Fruit fly (Drosophila melanogaster) whole organism, prepupa: ENCODE data around the gene CG31360.

Experiments
- CG11762 ChIP-seq: fragments of 200-800 bp; sonication (Bioruptor generic); optimal IDR thresholded peaks from 3 replicates; lab custom pipeline; 2016; ENCODE audit warnings: missing biosample characterization, missing genetic modification characterization; ENCODE audit not compliant: insufficient read depth
- CG1621 ChIP-seq: fragments of 200-800 bp; sonication (Bioruptor generic); optimal IDR thresholded peaks from 3 replicates; lab custom pipeline; 2018; ENCODE audit warnings: missing biosample characterization, mild to moderate bottlenecking, missing genetic modification characterization
- CG16779 ChIP-seq: fragments of 200-800 bp; sonication (Bioruptor generic); optimal IDR thresholded peaks from 3 replicates; lab custom pipeline; 2017; ENCODE audit warnings: missing biosample characterization, mild to moderate bottlenecking, missing genetic modification characterization
- CG34406 ChIP-seq: fragments of 200-800 bp; sonication (Bioruptor generic); optimal IDR thresholded peaks from 3 replicates; lab custom pipeline; 2016; ENCODE audit warnings: missing biosample characterization, missing genetic modification characterization
- CG3919 ChIP-seq: fragments of 200-800 bp; sonication (Bioruptor generic); optimal IDR thresholded peaks from 3 replicates; lab custom pipeline; 2016; ENCODE audit warnings: missing biosample characterization, missing genetic modification characterization
- CG4318 ChIP-seq: fragments of 200-800 bp; sonication (Bioruptor generic); optimal IDR thresholded peaks from 3 replicates; lab custom pipeline; 2017; ENCODE audit warnings: missing biosample characterization, mild to moderate bottlenecking, missing genetic modification characterization
- CG6163 ChIP-seq: fragments of 200-800 bp; sonication (Bioruptor generic); IDR thresholded peaks from 3 replicates; pipeline ENCODE4 v1.3.6; 2022; ENCODE audit warnings: missing biosample characterization, missing genetic modification characterization
- CG6792 ChIP-seq: fragments of 200-800 bp; sonication (Bioruptor generic); optimal IDR thresholded peaks from 3 replicates; lab custom pipeline; 2016; ENCODE audit warnings: missing biosample characterization, missing genetic modification characterization
- CG6808 ChIP-seq: fragments of 200-800 bp; sonication (Bioruptor generic); optimal IDR thresholded peaks from 3 replicates; lab custom pipeline; 2017; ENCODE audit warnings: missing biosample characterization, missing genetic modification characterization, mild to moderate bottlenecking, moderate library complexity, missing genetic modification reagents
- CG6854 ChIP-seq: fragments of 200-800 bp; sonication (Bioruptor generic); optimal IDR thresholded peaks from 2 replicates; lab custom pipeline; 2017; ENCODE audit warnings: missing biosample characterization, mild to moderate bottlenecking, missing genetic modification characterization
- CG7368 ChIP-seq: fragments of 200-800 bp; sonication (Bioruptor generic); optimal IDR thresholded peaks from 3 replicates; lab custom pipeline; 2016; ENCODE audit warnings: missing biosample characterization, missing genetic modification characterization
- CG8119 ChIP-seq: fragments of 200-800 bp; sonication (Bioruptor generic); IDR thresholded peaks from 3 replicates; pipeline ENCODE4 v1.3.6; 2022; ENCODE audit warnings: missing biosample characterization, missing genetic modification characterization
- CG8319 ChIP-seq: fragments of 200-800 bp; sonication (Bioruptor generic); optimal IDR thresholded peaks from 3 replicates; lab custom pipeline; 2016; ENCODE audit warnings: missing biosample characterization, missing genetic modification characterization
- CG8632 ChIP-seq: fragments of 200-800 bp; sonication (Bioruptor generic); optimal IDR thresholded peaks from 3 replicates; lab custom pipeline; 2016; ENCODE audit warnings: missing biosample characterization, missing genetic modification characterization
- CG9139 ChIP-seq: fragments of 200-800 bp; sonication (Bioruptor generic); optimal IDR thresholded peaks from 3 replicates; lab custom pipeline; 2017; ENCODE audit warnings: missing biosample characterization, mild to moderate bottlenecking, missing genetic modification characterization
- Eip75B ChIP-seq: fragments of 200-800 bp; sonication (Bioruptor generic); optimal IDR thresholded peaks from 3 replicates; lab custom pipeline; 2016; ENCODE audit warnings: missing biosample characterization, missing genetic modification characterization
- Eip78C ChIP-seq: fragments of 200-800 bp; sonication (Bioruptor generic); peaks from one replicate; lab custom pipeline; 2016; ENCODE audit warnings: missing biosample characterization, missing genetic modification characterization
- Ets21C ChIP-seq: fragments of 200-800 bp; sonication (Bioruptor generic); optimal IDR thresholded peaks from 3 replicates; lab custom pipeline; 2016; ENCODE audit warnings: missing biosample characterization, missing genetic modification characterization
- Hr39 ChIP-seq: fragments of 200-800 bp; sonication (Bioruptor generic); optimal IDR thresholded peaks from 2 replicates; lab custom pipeline; 2016; ENCODE audit warnings: missing biosample characterization, missing genetic modification characterization
- Hr4 ChIP-seq: fragments of 200-800 bp; sonication (Bioruptor generic); optimal IDR thresholded peaks from 3 replicates; lab custom pipeline; 2016; ENCODE audit warnings: missing biosample characterization, missing genetic modification characterization
- Lpt ChIP-seq: fragments of 200-800 bp; sonication (Bioruptor generic); optimal IDR thresholded peaks from 3 replicates; lab custom pipeline; 2016; ENCODE audit warnings: missing biosample characterization, missing genetic modification characterization
- Met ChIP-seq: fragments of 200-800 bp; sonication (Bioruptor generic); optimal IDR thresholded peaks from 3 replicates; lab custom pipeline; 2016; ENCODE audit warnings: missing biosample characterization, missing genetic modification characterization
- Sox15 ChIP-seq: fragments of 200-800 bp; sonication (Bioruptor generic); optimal IDR thresholded peaks from 3 replicates; lab custom pipeline; 2016; ENCODE audit warnings: missing biosample characterization, missing genetic modification characterization
- achi ChIP-seq: fragments of 200-800 bp; sonication (Bioruptor generic); optimal IDR thresholded peaks from 3 replicates; lab custom pipeline; 2016; ENCODE audit warnings: missing biosample characterization, missing genetic modification characterization
- dac ChIP-seq: fragments of 200-800 bp; sonication (Bioruptor generic); optimal IDR thresholded peaks from 2 replicates; lab custom pipeline; 2017; ENCODE audit warnings: missing biosample characterization, mild to moderate bottlenecking, missing genetic modification characterization
- dsx ChIP-seq: fragments of 200-800 bp; optimal IDR thresholded peaks from 3 replicates; lab custom pipeline; 2019; ENCODE audit warnings: missing biosample characterization, mild to moderate bottlenecking, missing genetic modification characterization, moderate library complexity; ENCODE audit not compliant: poor library complexity, severe bottlenecking
- eg ChIP-seq: fragments of 200-800 bp; sonication (Bioruptor generic); IDR thresholded peaks from 3 replicates; pipeline ENCODE4 v1.3.6; 2022; ENCODE audit warnings: missing biosample characterization, missing genetic modification characterization
- esn ChIP-seq: fragments of 200-800 bp; sonication (Bioruptor generic); optimal IDR thresholded peaks from 2 replicates; lab custom pipeline; 2016; ENCODE audit warnings: missing biosample characterization, mild to moderate bottlenecking, missing genetic modification characterization, moderate library complexity
- fd59A ChIP-seq: fragments of 200-800 bp; sonication (Bioruptor generic); optimal IDR thresholded peaks from 2 replicates; lab custom pipeline; 2017; ENCODE audit warnings: missing biosample characterization, mild to moderate bottlenecking, missing genetic modification characterization, missing genetic modification reagents
- fd85E ChIP-seq: fragments of 200-800 bp; sonication (Bioruptor generic); optimal IDR thresholded peaks from 3 replicates; lab custom pipeline; 2016; ENCODE audit warnings: missing biosample characterization, missing genetic modification characterization
- fkh ChIP-seq: fragments of 200-800 bp; sonication (Bioruptor generic); optimal IDR thresholded peaks from 3 replicates; lab custom pipeline; 2017; ENCODE audit warnings: missing biosample characterization, mild to moderate bottlenecking, missing genetic modification characterization, moderate library complexity
- lz ChIP-seq: fragments of 200-800 bp; sonication (Bioruptor generic); optimal IDR thresholded peaks from 3 replicates; lab custom pipeline; 2016; ENCODE audit warnings: missing biosample characterization, missing genetic modification characterization
- net ChIP-seq: fragments of 200-800 bp; sonication (Bioruptor generic); optimal IDR thresholded peaks from 3 replicates; lab custom pipeline; 2016; ENCODE audit warnings: missing biosample characterization, missing genetic modification characterization
- pdm3 ChIP-seq: fragments of 200-800 bp; sonication (Bioruptor generic); optimal IDR thresholded peaks from 3 replicates; lab custom pipeline; 2016; ENCODE audit warnings: missing biosample characterization, missing genetic modification characterization
- salr ChIP-seq, 2 experiments: fragments of 200-800 bp; sonication (Bioruptor generic); optimal IDR thresholded peaks; 3 replicates each; lab custom pipeline; 2016 to 2018; ENCODE audit warnings: missing biosample characterization in 2 of 2, missing genetic modification characterization in 2 of 2, mild to moderate bottlenecking in 1 of 2
- spab ChIP-seq: fragments of 200-800 bp; sonication (Bioruptor generic); optimal IDR thresholded peaks from 2 replicates; lab custom pipeline; 2017; ENCODE audit warnings: missing biosample characterization, mild to moderate bottlenecking, missing genetic modification characterization, missing genetic modification reagents
- ss ChIP-seq, 2 experiments: fragments of 200-800 bp; sonication (Bioruptor generic); optimal IDR thresholded peaks; 2 replicates in 1 of 2; 3 replicates in 1 of 2; lab custom pipeline; 2017 to 2018; ENCODE audit warnings: mild to moderate bottlenecking in 2 of 2, missing biosample characterization in 2 of 2, missing genetic modification characterization in 2 of 2, moderate library complexity in 1 of 2
- topi ChIP-seq: fragments of 200-800 bp; sonication (Bioruptor generic); optimal IDR thresholded peaks from 3 replicates; lab custom pipeline; 2016; ENCODE audit warnings: missing biosample characterization, missing genetic modification characterization
- vri ChIP-seq: fragments of 200-800 bp; sonication (Bioruptor generic); optimal IDR thresholded peaks from 3 replicates; lab custom pipeline; 2016; ENCODE audit warnings: missing biosample characterization, mild to moderate bottlenecking, missing genetic modification characterization

CG31360 gene

dm6 chr3R:17708778-17709476, 24.0 kb downstream of the CG31360 start (continued):
- TF ChIP-seq spab (GFP tag; lab: Kevin White, UChicago), result no peak
- no peak for TF ChIP-seq fd85E (GFP tag; lab: Kevin White, UChicago)
- no peak for TF ChIP-seq CG6792
- peak; percentile 24 for TF ChIP-seq Met
- TF ChIP-seq Lpt (GFP tag; lab: Kevin White, UChicago), result no peak
- TF ChIP-seq CG9139, result no peak
- no peak for TF ChIP-seq ss (GFP tag; optimal IDR thresholded peaks at IDR 0.05; lab: Kevin White, UChicago)
- TF ChIP-seq CG7368 (GFP tag; lab: Kevin White, UChicago), result no peak
- peak; percentile 62; the same call in 2 of the 3 replicates for TF ChIP-seq CG6163 (GFP tag; lab: Robert Waterston, UW)

dm6 chr3R:17709623-17710145, 24.8 kb downstream of the CG31360 start:
- TF ChIP-seq dsx (GFP tag; lab: Kevin White, UChicago) (peak; percentile 93), CG3919 (GFP tag; lab: Kevin White, UChicago) (no peak)
- TF ChIP-seq, all 60 proteins: peak for 1

dm6 chr3R:17710418-17710817, 25.5 kb downstream of the CG31360 start:
- TF ChIP-seq CG8119 (GFP tag; lab: Robert Waterston, UW), result no peak
- peak; percentile 32 for TF ChIP-seq Eip78C (GFP tag; lab: Kevin White, UChicago)
- no peak for TF ChIP-seq fkh (GFP tag; lab: Kevin White, UChicago)
- TF ChIP-seq eg (GFP tag; lab: Robert Waterston, UW), result no peak
- no peak for TF ChIP-seq CG1621 (tag; lab: Kevin White, UChicago)
- TF ChIP-seq esn (GFP tag; lab: Kevin White, UChicago), result peak; percentile 15
- TF ChIP-seq lz (GFP tag; lab: Kevin White, UChicago), result peak; percentile 6
- TF ChIP-seq pdm3 (GFP tag; lab: Kevin White, UChicago), result peak; percentile 9
- TF ChIP-seq Ets21C (GFP tag; lab: Kevin White, UChicago), result no peak

dm6 chr3R:17710900-17711645, 26.2 kb downstream of the CG31360 start:
- no peak for TF ChIP-seq pdm3 (GFP tag; lab: Kevin White, UChicago)
- TF ChIP-seq vri (GFP tag; lab: Kevin White, UChicago), result peak; percentile 77
- no peak for TF ChIP-seq Hr39
- TF ChIP-seq CG16779 (tag; lab: Kevin White, UChicago), result peak; percentile 33
- TF ChIP-seq Met, result peak; percentile 19
- no peak for TF ChIP-seq dsx (GFP tag; lab: Kevin White, UChicago)
- peak; percentile 64 for TF ChIP-seq CG6808 (GFP tag; lab: Kevin White, UChicago)
- TF ChIP-seq CG9139, result peak; percentile 24
- TF ChIP-seq CG3919 (GFP tag; lab: Kevin White, UChicago), result no peak
- TF ChIP-seq net (GFP tag; lab: Kevin White, UChicago), result peak; percentile 1
- peak; percentile 38; the same call in 1 of the 3 replicates for TF ChIP-seq CG6163 (GFP tag; lab: Robert Waterston, UW)
- TF ChIP-seq ss (GFP tag; optimal IDR thresholded peaks at IDR 0.05; lab: Kevin White, UChicago), result peak; percentile 58 to 75
- peak; percentile 63 for TF ChIP-seq CG6854 (GFP tag; lab: Kevin White, UChicago)
- TF ChIP-seq CG1621 (tag; lab: Kevin White, UChicago), result peak; percentile 20
- TF ChIP-seq Hr4 (GFP tag; lab: Kevin White, UChicago), result no peak
- TF ChIP-seq CG4318 (GFP tag; lab: Kevin White, UChicago), result no peak
- TF ChIP-seq salr (GFP tag; optimal IDR thresholded peaks at IDR 0.05; lab: Kevin White, UChicago), result peak in 1 of 2 experiments; percentile 30
- no peak for TF ChIP-seq topi (GFP tag; lab: Kevin White, UChicago)
- TF ChIP-seq CG11762 (GFP tag; lab: Kevin White, UChicago), result no peak
- TF ChIP-seq Eip78C (GFP tag; lab: Kevin White, UChicago), result peak; percentile 59
- no peak for TF ChIP-seq fd85E (GFP tag; lab: Kevin White, UChicago)
- TF ChIP-seq dac (GFP tag; lab: Kevin White, UChicago), result no peak
- TF ChIP-seq CG7368 (GFP tag; lab: Kevin White, UChicago), result no peak
- TF ChIP-seq Sox15 (GFP tag; lab: Kevin White, UChicago), result no peak
- TF ChIP-seq CG34406, result no peak
- TF ChIP-seq CG8319 (GFP tag; lab: Kevin White, UChicago), result no peak
- no peak for TF ChIP-seq achi (GFP tag; lab: Kevin White, UChicago)
- peak; percentile 17 for TF ChIP-seq Eip75B
- TF ChIP-seq CG8632, result no peak
- no peak for TF ChIP-seq fd59A (GFP tag; lab: Kevin White, UChicago)
